Fruit fly (Drosophila melanogaster): ENCODE measurements around the gene CG17906.

dm6 chr2L:8998237-8998636, 4.0 kb downstream of the CG17906 start, which contains the start of gene Try29F:
- TF ChIP-seq psq (optimal IDR thresholded peaks at IDR 0.05) (no peak), h (optimal IDR thresholded peaks at IDR 0.05) (no peak), insv (optimal IDR thresholded peaks at IDR 0.05) (no peak)

Measured in Kc167 (cell line).